Worm (Caenorhabditis elegans) whole organism, midembryonic: Measurements from ENCODE around the gene mab-21.

ENCODE experiments used
- T22C8.4 ChIP-seq: fragments of 200-800 bp; sonication (Bioruptor generic); IDR thresholded peaks from 2 replicates; pipeline ENCODE4 v1.3.6; 2022; ENCODE audit warnings: missing genetic modification characterization, missing compliant biosample characterization
- cog-1 ChIP-seq: sonication (generic microtip); optimal IDR thresholded peaks from 2 replicates; lab custom pipeline; 2016; ENCODE audit warnings: missing genetic modification characterization, missing compliant biosample characterization
- flt-1 ChIP-seq: fragments of 200-800 bp; sonication (Bioruptor generic); IDR thresholded peaks from 2 replicates; pipeline ENCODE4 v1.3.6; 2022; ENCODE audit warnings: missing genetic modification characterization, missing compliant biosample characterization
- ref-1 ChIP-seq: fragments of 200-800 bp; sonication (Bioruptor generic); conservative IDR thresholded peaks from 2 replicates; pipeline ENCODE4 v1.3.6; 2022; ENCODE audit warnings: missing genetic modification reagents, missing genetic modification characterization, missing compliant biosample characterization
- ztf-23 ChIP-seq: fragments of 200-800 bp; sonication (Bioruptor generic); IDR thresholded peaks from 2 replicates; pipeline ENCODE4 v1.3.6; 2022; ENCODE audit warnings: missing genetic modification reagents, missing genetic modification characterization, missing compliant biosample characterization
- ztf-29 ChIP-seq: fragments of 200-800 bp; sonication (Bioruptor generic); IDR thresholded peaks from 2 replicates; pipeline ENCODE4 v1.3.6; 2022; ENCODE audit warnings: missing genetic modification reagents, missing genetic modification characterization, missing compliant biosample characterization

- no peak for TF ChIP-seq flt-1 (GFP tag; lab: Robert Waterston, UW)
- no peak for TF ChIP-seq ref-1 (GFP tag; lab: Robert Waterston, UW)
- no peak for TF ChIP-seq ztf-29
- TF ChIP-seq T22C8.4 (GFP tag; lab: Robert Waterston, UW) = no peak
- TF ChIP-seq cog-1 (tag; lab: Kevin White, UChicago) = no peak
- TF ChIP-seq ztf-23 (GFP tag; lab: Robert Waterston, UW) = no peak
These were observed 4.8 kb upstream of the mab-21 start, which contains the start of gene asb-1 for ce11 chrIII:4595771-4596227.
